Fruit fly (Drosophila melanogaster) whole organism, embryonic: ENCODE measurements around the gene CG5810.

ENCODE experiments used
- Awh ChIP-seq: fragments of 200-800 bp; sonication (Bioruptor generic); IDR thresholded peaks from 2 replicates; pipeline ENCODE4, ENCODE4 v1.3.6; 2022; ENCODE audit warnings: missing biosample characterization, missing genetic modification characterization
- Blimp-1 ChIP-seq: fragments of 200-800 bp; sonication (Bioruptor generic); optimal IDR thresholded peaks from 3 replicates; lab custom pipeline; 2018; ENCODE audit warnings: missing biosample characterization, missing genetic modification characterization, mild to moderate bottlenecking, moderate library complexity, missing genetic modification reagents
- CG10431 ChIP-seq: fragments of 200-800 bp; sonication (Bioruptor generic); optimal IDR thresholded peaks from 3 replicates; lab custom pipeline; 2018; ENCODE audit warnings: missing biosample characterization, mild to moderate bottlenecking, missing genetic modification characterization
- CG10959 ChIP-seq: fragments of 200-800 bp; sonication (Bioruptor generic); IDR thresholded peaks from 2 replicates; pipeline ENCODE4 v1.3.6; 2022; ENCODE audit warnings: missing biosample characterization, missing genetic modification characterization
- CG11456 ChIP-seq: fragments of 200-800 bp; sonication (Bioruptor generic); IDR thresholded peaks from 3 replicates; pipeline ENCODE4 v1.3.6; 2022; ENCODE audit warnings: missing biosample characterization, missing genetic modification characterization
- CG12942 ChIP-seq: fragments of 200-800 bp; sonication (Bioruptor generic); optimal IDR thresholded peaks from 3 replicates; lab custom pipeline; 2016; ENCODE audit warnings: missing biosample characterization, missing genetic modification characterization
- CG14710 ChIP-seq: fragments of 200-800 bp; sonication (Bioruptor generic); optimal IDR thresholded peaks from 3 replicates; lab custom pipeline; 2019; ENCODE audit warnings: missing biosample characterization, mild to moderate bottlenecking, missing genetic modification characterization, moderate library complexity
- CG15479 ChIP-seq: fragments of 200-800 bp; sonication (Bioruptor generic); optimal IDR thresholded peaks from 3 replicates; lab custom pipeline; 2019; ENCODE audit warnings: missing biosample characterization, mild to moderate bottlenecking, missing genetic modification characterization, moderate library complexity
- CG1602 ChIP-seq: fragments of 200-800 bp; sonication (Bioruptor generic); optimal IDR thresholded peaks from 3 replicates; lab custom pipeline; 2016; ENCODE audit warnings: missing biosample characterization, missing genetic modification characterization
- CG17829 ChIP-seq: fragments of 200-800 bp; optimal IDR thresholded peaks from 2 replicates; lab custom pipeline; 2019; ENCODE audit warnings: missing biosample characterization, mild to moderate bottlenecking, missing genetic modification characterization, moderate library complexity
- CG32532 ChIP-seq: fragments of 200-800 bp; sonication (Bioruptor generic); IDR thresholded peaks from 2 replicates; pipeline ENCODE4 v1.3.6; 2022; ENCODE audit warnings: missing biosample characterization, missing genetic modification characterization
- CG32772 ChIP-seq: fragments of 200-800 bp; sonication (Bioruptor generic); IDR thresholded peaks from 2 replicates; pipeline ENCODE4 v1.3.6; 2022; ENCODE audit warnings: missing biosample characterization, missing genetic modification characterization
- CG34224 ChIP-seq: fragments of 200-800 bp; sonication (Bioruptor generic); IDR thresholded peaks from 3 replicates; pipeline ENCODE4 v1.3.6; 2022; ENCODE audit warnings: missing biosample characterization, missing genetic modification characterization; ENCODE audit not compliant: partially characterized antibody
- CG34422 ChIP-seq: fragments of 200-800 bp; sonication (Bioruptor generic); IDR thresholded peaks from 3 replicates; pipeline ENCODE4 v1.3.6; 2022; ENCODE audit warnings: missing biosample characterization, missing genetic modification characterization
- CG6272 ChIP-seq: fragments of 200-800 bp; sonication (Bioruptor generic); IDR thresholded peaks from 2 replicates; pipeline ENCODE4 v1.3.6; 2022; ENCODE audit warnings: missing biosample characterization, missing genetic modification characterization
- CG6813 ChIP-seq: fragments of 200-800 bp; sonication (Bioruptor generic); optimal IDR thresholded peaks from 2 replicates; lab custom pipeline; 2017; ENCODE audit warnings: missing biosample characterization, missing genetic modification characterization, mild to moderate bottlenecking, moderate library complexity, missing genetic modification reagents
- CG8089 ChIP-seq: fragments of 200-800 bp; sonication (Bioruptor generic); optimal IDR thresholded peaks from 3 replicates; lab custom pipeline; 2016; ENCODE audit warnings: missing biosample characterization, missing genetic modification characterization
- CG8359 ChIP-seq: fragments of 200-800 bp; sonication (Bioruptor generic); optimal IDR thresholded peaks from 2 replicates; lab custom pipeline; 2017; ENCODE audit warnings: missing biosample characterization, mild to moderate bottlenecking, missing genetic modification characterization, borderline replicate concordance
- CG8765 ChIP-seq: fragments of 200-800 bp; sonication (Bioruptor generic); IDR thresholded peaks from 2 replicates; pipeline ENCODE4 v1.3.6; 2022; ENCODE audit warnings: missing biosample characterization, missing genetic modification characterization
- CG8924 ChIP-seq: fragments of 200-800 bp; optimal IDR thresholded peaks from 3 replicates; lab custom pipeline; 2019; ENCODE audit warnings: missing biosample characterization, mild to moderate bottlenecking, missing genetic modification characterization, moderate library complexity
- CG9215 ChIP-seq: fragments of 200-800 bp; sonication (Bioruptor generic); IDR thresholded peaks from 2 replicates; pipeline ENCODE4 v1.3.6; 2022; ENCODE audit warnings: missing biosample characterization, missing genetic modification characterization
- Dbx ChIP-seq: fragments of 200-800 bp; sonication (Bioruptor generic); IDR thresholded peaks from 3 replicates; pipeline ENCODE4 v1.3.6; 2022; ENCODE audit warnings: missing biosample characterization, missing genetic modification characterization
- Fer1 ChIP-seq: fragments of 200-800 bp; sonication (Bioruptor generic); optimal IDR thresholded peaks from 2 replicates; lab custom pipeline; 2017; ENCODE audit warnings: missing biosample characterization, mild to moderate bottlenecking, missing genetic modification characterization
- HLH54F ChIP-seq: fragments of 200-800 bp; sonication (Bioruptor generic); optimal IDR thresholded peaks from 3 replicates; lab custom pipeline; 2016; ENCODE audit warnings: missing biosample characterization, missing genetic modification characterization
- Hey ChIP-seq: fragments of 200-800 bp; sonication (Bioruptor generic); optimal IDR thresholded peaks from 3 replicates; lab custom pipeline; 2018; ENCODE audit warnings: missing biosample characterization, mild to moderate bottlenecking, missing genetic modification characterization
- HmgD ChIP-seq: fragments of 200-800 bp; sonication (Bioruptor generic); optimal IDR thresholded peaks from 3 replicates; lab custom pipeline; 2016; ENCODE audit warnings: missing biosample characterization, missing genetic modification characterization
- Hr78 ChIP-seq, 2 experiments: fragments of 200-800 bp in 1 of 2; fragments of >200 bp in 1 of 2; sonication (Bioruptor generic) in 1 of 2; optimal IDR thresholded peaks; 2 replicates each; lab custom pipeline; 2017 to 2019; ENCODE audit warnings: missing biosample characterization in 2 of 2, missing genetic modification characterization in 2 of 2, mild to moderate bottlenecking in 1 of 2, moderate library complexity in 1 of 2
- NfI ChIP-seq: fragments of 200-800 bp; sonication (Bioruptor generic); optimal IDR thresholded peaks from 3 replicates; lab custom pipeline; 2018; ENCODE audit warnings: missing biosample characterization, mild to moderate bottlenecking, missing genetic modification characterization, moderate library complexity
- Ptx1 ChIP-seq: fragments of 200-800 bp; sonication (Bioruptor generic); IDR thresholded peaks from 2 replicates; pipeline ENCODE4 v1.3.6; 2022; ENCODE audit warnings: missing biosample characterization, missing genetic modification characterization
- Sin3A ChIP-seq: fragments of >200 bp; optimal IDR thresholded peaks from 2 replicates; lab custom pipeline; 2018
- Ssrp ChIP-seq: fragments of 200-800 bp; sonication (Bioruptor generic); optimal IDR thresholded peaks from 2 replicates; lab custom pipeline; 2018; ENCODE audit warnings: missing biosample characterization, mild to moderate bottlenecking, missing genetic modification characterization, moderate library complexity
- ac ChIP-seq: fragments of 200-800 bp; sonication (Bioruptor generic); optimal IDR thresholded peaks from 3 replicates; lab custom pipeline; 2017; ENCODE audit warnings: missing biosample characterization, mild to moderate bottlenecking, missing genetic modification characterization
- ara ChIP-seq: fragments of 200-800 bp; sonication (Bioruptor generic); IDR thresholded peaks from 2 replicates; pipeline ENCODE4 v1.3.6; 2022; ENCODE audit warnings: missing biosample characterization, missing genetic modification characterization
- bcd ChIP-seq: fragments of 200-800 bp; sonication (Bioruptor generic); optimal IDR thresholded peaks from 2 replicates; lab custom pipeline; 2017; ENCODE audit warnings: missing biosample characterization, mild to moderate bottlenecking, missing genetic modification characterization
- crol ChIP-seq: fragments of 200-800 bp; sonication (Bioruptor generic); IDR thresholded peaks from 2 replicates; pipeline ENCODE4 v1.3.6; 2022; ENCODE audit warnings: missing biosample characterization, missing genetic modification characterization
- dati ChIP-seq: fragments of 200-800 bp; sonication (Bioruptor generic); IDR thresholded peaks from 2 replicates; pipeline ENCODE4 v1.3.6; 2022; ENCODE audit warnings: missing biosample characterization, missing genetic modification characterization
- gcm ChIP-seq: fragments of 200-800 bp; sonication (Bioruptor generic); optimal IDR thresholded peaks from 2 replicates; lab custom pipeline; 2019; ENCODE audit warnings: missing biosample characterization, mild to moderate bottlenecking, missing genetic modification characterization, moderate library complexity
- insv ChIP-seq, 2 experiments: fragments of 200-800 bp; sonication (Bioruptor generic); optimal IDR thresholded peaks; 3 replicates each; lab custom pipeline; 2016 to 2018; ENCODE audit warnings: missing biosample characterization in 2 of 2, missing genetic modification characterization in 2 of 2
- inv ChIP-seq: fragments of 200-800 bp; sonication (Bioruptor generic); IDR thresholded peaks from 2 replicates; pipeline ENCODE4 v1.3.6; 2022; ENCODE audit warnings: missing biosample characterization, missing genetic modification characterization; ENCODE audit not compliant: partially characterized antibody
- ken ChIP-seq: fragments of 200-800 bp; sonication (Bioruptor generic); IDR thresholded peaks from 3 replicates; pipeline ENCODE4 v1.3.6; 2022; ENCODE audit warnings: missing biosample characterization, missing genetic modification characterization
- knrl ChIP-seq: fragments of 200-800 bp; sonication (Bioruptor generic); IDR thresholded peaks from 3 replicates; pipeline ENCODE4 v1.3.6; 2022; ENCODE audit warnings: missing biosample characterization, missing genetic modification characterization; ENCODE audit not compliant: partially characterized antibody
- lilli ChIP-seq: fragments of 200-800 bp; sonication (Bioruptor generic); optimal IDR thresholded peaks from 3 replicates; lab custom pipeline; 2016; ENCODE audit warnings: missing biosample characterization, missing genetic modification characterization
- mld ChIP-seq: fragments of 200-800 bp; sonication (Bioruptor generic); IDR thresholded peaks from 3 replicates; pipeline ENCODE4 v1.3.6; 2022; ENCODE audit warnings: missing biosample characterization, missing genetic modification characterization; ENCODE audit not compliant: partially characterized antibody
- pum ChIP-seq: fragments of 200-800 bp; sonication (Bioruptor generic); optimal IDR thresholded peaks from 2 replicates; lab custom pipeline; 2016; ENCODE audit warnings: missing biosample characterization, missing genetic modification characterization
- repo ChIP-seq: fragments of 200-800 bp; sonication (Bioruptor generic); optimal IDR thresholded peaks from 2 replicates; lab custom pipeline; 2016; ENCODE audit warnings: missing biosample characterization, missing genetic modification characterization
- salm ChIP-seq: fragments of 200-800 bp; sonication (Bioruptor generic); optimal IDR thresholded peaks from 2 replicates; lab custom pipeline; 2018; ENCODE audit warnings: missing biosample characterization, mild to moderate bottlenecking, missing genetic modification characterization
- ssp ChIP-seq: fragments of 200-800 bp; sonication (Bioruptor generic); IDR thresholded peaks from 2 replicates; pipeline ENCODE4 v1.3.6; 2022; ENCODE audit warnings: missing biosample characterization, missing genetic modification characterization
- twi ChIP-seq: fragments of 200-800 bp; optimal IDR thresholded peaks from 2 replicates; lab custom pipeline; 2019; ENCODE audit warnings: missing biosample characterization, mild to moderate bottlenecking, missing genetic modification characterization, moderate library complexity
- vnd ChIP-seq: fragments of 200-800 bp; sonication (Bioruptor generic); IDR thresholded peaks from 3 replicates; pipeline ENCODE4 v1.3.6; 2022; ENCODE audit warnings: missing biosample characterization, missing genetic modification characterization; ENCODE audit not compliant: partially characterized antibody

Gene CG5810

DNA sequence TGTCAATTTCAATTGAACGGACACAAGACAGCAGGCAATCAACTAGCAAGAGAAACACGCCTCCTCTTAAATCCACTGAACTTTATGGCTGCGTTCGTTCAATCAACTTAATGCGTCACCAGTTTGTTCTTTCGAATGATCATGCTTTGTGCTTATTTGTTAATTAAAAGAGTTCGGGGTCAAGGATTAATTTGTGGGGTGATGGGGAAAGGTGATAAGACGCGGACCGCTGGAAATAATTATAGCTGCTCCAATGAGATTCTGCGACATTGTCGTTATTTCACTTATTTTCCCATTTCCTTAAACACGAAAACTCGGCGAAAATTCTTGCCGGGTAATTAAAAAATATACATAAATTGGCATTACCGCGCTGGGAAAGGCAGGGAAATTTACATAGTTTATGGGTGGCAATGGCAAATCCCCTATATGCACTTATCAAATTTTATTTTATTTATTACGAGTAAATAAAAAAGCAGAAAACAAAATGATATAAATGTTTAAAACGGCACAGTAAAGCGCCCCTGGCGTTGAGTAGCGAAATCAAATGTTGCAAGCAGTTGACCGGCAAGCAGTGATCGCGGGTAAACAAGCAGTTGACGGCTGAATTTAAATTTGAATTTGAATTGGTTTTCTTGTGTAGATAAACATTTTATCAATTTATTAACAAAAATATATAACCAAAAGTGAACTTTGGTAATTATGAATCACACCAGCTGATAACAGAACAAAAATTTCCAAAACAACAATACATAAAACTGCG lies 21.0 kb downstream of the CG5810 start (continued):
- TF ChIP-seq CG17829 (tag; lab: Kevin White, UChicago) (peak; percentile 65), CG8924 (tag; lab: Kevin White, UChicago) (peak; percentile 39), twi (tag; lab: Kevin White, UChicago) (peak; percentile 26), ssp (GFP tag; lab: Robert Waterston, UW) (peak; percentile 43), CG32772 (GFP tag; lab: Robert Waterston, UW) (0 out of 2 replicates have a peak, but pooled peaks have one; percentile 38), ara (GFP tag; lab: Robert Waterston, UW) (peak; percentile 66), Fer1 (GFP tag; lab: Kevin White, UChicago) (peak; percentile 73), Awh (GFP tag; lab: Robert Waterston, UW) (0 out of 2 replicates have a peak, but pooled peaks have one; percentile 39), CG6813 (GFP tag; lab: Kevin White, UChicago) (peak; percentile 0), CG8089 (GFP tag; lab: Kevin White, UChicago) (peak; percentile 80), CG14710 (tag; lab: Kevin White, UChicago) (peak; percentile 55), Ptx1 (GFP tag; lab: Robert Waterston, UW) (peak; percentile 72), lilli (peak; percentile 69), CG11456 (GFP tag; lab: Robert Waterston, UW) (peak; percentile 92), Hr78 (GFP tag; optimal IDR thresholded peaks at IDR 0.05; lab: Kevin White, UChicago) (no peak), Blimp-1 (peak; percentile 56), pum (GFP tag; lab: Kevin White, UChicago) (peak; percentile 72), HmgD (GFP tag; lab: Kevin White, UChicago) (peak; percentile 70), ac (GFP tag; lab: Kevin White, UChicago) (no peak), CG1602 (peak; percentile 60), CG10431 (GFP tag; lab: Kevin White, UChicago) (peak; percentile 79), NfI (peak; percentile 88), dati (0 out of 2 replicates have a peak, but pooled peaks have one; percentile 27), repo (GFP tag; lab: Kevin White, UChicago) (peak; percentile 77), Ssrp (tag; lab: Kevin White, UChicago) (peak; percentile 66), CG32532 (GFP tag; lab: Robert Waterston, UW) (peak; percentile 84), CG10959 (GFP tag; lab: Robert Waterston, UW) (peak; percentile 69), gcm (GFP tag; lab: Kevin White, UChicago) (peak; percentile 25), CG6272 (GFP tag; lab: Robert Waterston, UW) (no peak; the same call in 1 of the 2 replicates), HLH54F (GFP tag; lab: Kevin White, UChicago) (peak; percentile 77), CG12942 (GFP tag; lab: Kevin White, UChicago) (peak; percentile 40), knrl (GFP tag; lab: Robert Waterston, UW) (peak; percentile 70; the same call in 1 of the 3 replicates), ken (GFP tag; lab: Robert Waterston, UW) (peak; percentile 77), CG34224 (GFP tag; lab: Robert Waterston, UW) (no peak), mld (GFP tag; lab: Robert Waterston, UW) (no peak), Hey (tag; lab: Kevin White, UChicago) (peak; percentile 22), vnd (GFP tag; lab: Robert Waterston, UW) (no peak), CG9215 (peak; percentile 35; the same call in 1 of the 2 replicates), crol (GFP tag; lab: Robert Waterston, UW) (no peak), Dbx (GFP tag; lab: Robert Waterston, UW) (peak; percentile 84), CG15479 (GFP tag; lab: Kevin White, UChicago) (no peak), inv (GFP tag; lab: Robert Waterston, UW) (no peak; the same call in 1 of the 2 replicates), insv (GFP tag; optimal IDR thresholded peaks at IDR 0.05; lab: Kevin White, UChicago) (peak in 1 of 2 experiments; percentile 68), Sin3A (lab: Kevin White, UChicago) (no peak), bcd (peak; percentile 78), CG8765 (GFP tag; lab: Robert Waterston, UW) (peak; percentile 69), CG34422 (peak; percentile 80), CG8359 (GFP tag; lab: Kevin White, UChicago) (peak; percentile 54), salm (tag; lab: Kevin White, UChicago) (no peak)
